Fruit fly (Drosophila melanogaster): ENCODE results near the gene CG14565.

DNA sequence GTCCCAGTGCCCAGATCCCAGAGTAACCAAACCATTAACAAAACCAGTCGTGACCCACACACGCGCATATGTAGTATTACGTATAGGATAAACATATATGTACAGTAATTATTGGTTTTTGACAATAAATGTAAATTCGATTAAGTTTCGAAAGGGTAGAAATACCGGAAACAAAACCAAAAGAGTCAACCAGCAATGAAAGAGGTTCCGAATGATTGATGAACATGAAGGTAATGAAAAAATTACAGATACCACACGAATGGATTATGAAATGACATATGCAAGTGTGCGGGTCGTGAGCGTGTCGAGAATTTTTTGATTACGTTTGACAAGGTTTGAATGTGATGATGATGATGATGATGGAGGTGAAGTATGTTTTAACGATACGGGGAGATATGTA lies 49.4 kb downstream of the CG14565 start:
- TF ChIP-seq CG12768 (GFP tag; optimal IDR thresholded peaks at IDR 0.05) (no peak), kay (GFP tag; ENCODE audit: borderline replicate concordance) (no peak), CG14711 (tag; optimal IDR thresholded peaks at IDR 0.05) (no peak), tj (GFP tag; optimal IDR thresholded peaks at IDR 0.05) (no peak), bab1 (GFP tag; optimal IDR thresholded peaks at IDR 0.05) (no peak)

Data from whole organism, adult.